Fruit fly (Drosophila melanogaster) whole organism, pupa: ENCODE data around the gene ppk31.

Source experiments
- CG10348 ChIP-seq: fragments of 200-800 bp; sonication (Bioruptor generic); IDR thresholded peaks from 2 replicates; pipeline ENCODE4 v1.3.6; 2022; ENCODE audit warnings: missing biosample characterization, missing genetic modification characterization
- CG13204 ChIP-seq: fragments of 200-800 bp; sonication (Bioruptor generic); optimal IDR thresholded peaks from 2 replicates; lab custom pipeline; 2018; ENCODE audit warnings: missing biosample characterization, mild to moderate bottlenecking, missing genetic modification characterization, moderate library complexity
- CG15710 ChIP-seq: fragments of 200-800 bp; sonication (Bioruptor generic); optimal IDR thresholded peaks from 2 replicates; lab custom pipeline; 2018; ENCODE audit warnings: missing biosample characterization, mild to moderate bottlenecking, missing genetic modification characterization, moderate library complexity
- CG32121 ChIP-seq: fragments of 200-800 bp; sonication (Bioruptor generic); IDR thresholded peaks from 2 replicates; pipeline ENCODE4 v1.3.6; 2022; ENCODE audit warnings: missing biosample characterization, missing genetic modification characterization
- CG34367 ChIP-seq: fragments of 200-800 bp; sonication (Bioruptor generic); optimal IDR thresholded peaks from 2 replicates; lab custom pipeline; 2018; ENCODE audit warnings: missing biosample characterization, mild to moderate bottlenecking, missing genetic modification characterization
- CG4496 ChIP-seq: fragments of 200-800 bp; sonication (Bioruptor generic); IDR thresholded peaks from 3 replicates; pipeline ENCODE4 v1.3.6; 2022; ENCODE audit warnings: missing biosample characterization, missing genetic modification characterization
- CG8159 ChIP-seq: fragments of 200-800 bp; sonication (Bioruptor generic); optimal IDR thresholded peaks from 3 replicates; lab custom pipeline; 2018; ENCODE audit warnings: missing biosample characterization, mild to moderate bottlenecking, missing genetic modification characterization, moderate library complexity
- CG8301 ChIP-seq: fragments of 200-800 bp; sonication (Bioruptor generic); optimal IDR thresholded peaks from 2 replicates; lab custom pipeline; 2018; ENCODE audit warnings: missing biosample characterization, mild to moderate bottlenecking, missing genetic modification characterization
- CG9948 ChIP-seq: fragments of 200-800 bp; sonication (Bioruptor generic); optimal IDR thresholded peaks from 2 replicates; lab custom pipeline; 2018; ENCODE audit warnings: missing biosample characterization, mild to moderate bottlenecking, missing genetic modification characterization, moderate library complexity
- D1 ChIP-seq: fragments of 200-800 bp; sonication (Bioruptor generic); optimal IDR thresholded peaks from 2 replicates; lab custom pipeline; 2018; ENCODE audit warnings: missing biosample characterization, mild to moderate bottlenecking, missing genetic modification characterization, moderate library complexity
- EcR ChIP-seq: fragments of 200-800 bp; sonication (Bioruptor generic); optimal IDR thresholded peaks from 3 replicates; lab custom pipeline; 2019; ENCODE audit warnings: missing biosample characterization, missing genetic modification characterization, mild to moderate bottlenecking, moderate library complexity, missing genetic modification reagents
- Ets98B ChIP-seq: fragments of 200-800 bp; sonication (Bioruptor generic); IDR thresholded peaks from 2 replicates; pipeline ENCODE4 v1.3.6; 2022; ENCODE audit warnings: missing biosample characterization, missing genetic modification characterization
- Pif1A ChIP-seq: fragments of 200-800 bp; sonication (Bioruptor generic); optimal IDR thresholded peaks from 3 replicates; lab custom pipeline; 2016; ENCODE audit warnings: missing biosample characterization, missing genetic modification characterization

dm6 chr3R:27209561-27210275, 46.8 kb downstream of the ppk31 start:
- TF ChIP-seq Ets98B (GFP tag; lab: Robert Waterston, UW) (peak; percentile 32), CG9948 (tag; lab: Kevin White, UChicago) (no peak), CG34367 (tag; lab: Kevin White, UChicago) (no peak), EcR (no peak), CG8159 (no peak), CG32121 (GFP tag; lab: Robert Waterston, UW) (peak; percentile 58; the same call in 1 of the 2 replicates), CG15710 (tag; lab: Kevin White, UChicago) (no peak), D1 (tag; lab: Kevin White, UChicago) (no peak), CG13204 (GFP tag; lab: Kevin White, UChicago) (no peak), Pif1A (GFP tag; lab: Kevin White, UChicago) (peak; percentile 16), CG8301 (tag; lab: Kevin White, UChicago) (peak; percentile 5), CG10348 (no peak), CG4496 (0 out of 3 replicates have a peak, but pooled peaks have one; percentile 18)
